Fruit fly (Drosophila melanogaster): ENCODE measurements around the gene CG32407.

Gene CG32407

DNA sequence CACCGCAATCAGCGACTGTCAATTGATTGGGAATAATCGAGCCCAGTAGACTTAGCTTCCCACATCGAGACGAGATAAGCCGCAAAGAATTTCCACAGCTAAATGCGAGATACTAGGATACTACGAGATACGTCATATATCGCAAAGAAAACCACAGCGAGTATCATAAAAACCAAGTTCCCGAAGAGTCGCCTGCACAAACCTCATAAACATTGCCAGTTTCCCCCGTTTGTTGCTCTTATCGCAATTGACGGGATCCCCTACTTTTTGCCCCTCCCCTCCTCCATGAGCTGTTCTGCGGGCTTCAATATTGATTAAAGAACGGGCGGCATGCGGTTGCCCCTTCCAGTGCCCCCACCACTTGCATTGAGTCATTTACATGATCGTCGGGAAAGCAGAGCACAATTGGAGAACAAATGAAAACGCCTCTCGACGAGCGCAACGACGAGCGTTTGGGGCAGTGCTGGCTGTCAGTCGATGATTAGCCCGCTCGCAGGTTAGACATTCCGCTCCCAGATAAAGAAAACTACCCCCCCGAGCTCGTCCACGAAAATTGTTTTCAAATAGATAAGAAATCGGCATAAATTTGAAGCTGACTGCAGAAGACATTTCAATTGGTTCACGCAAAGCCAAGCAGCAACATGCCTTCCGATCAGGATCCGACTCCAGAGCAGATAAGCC lies at the start of gene CG32407 (continued):
- TF ChIP-seq Mad (GFP tag; optimal IDR thresholded peaks at IDR 0.05) (no peak), CG2875 (GFP tag; optimal IDR thresholded peaks at IDR 0.05) (peak; percentile 25), CG13775 (GFP tag; optimal IDR thresholded peaks at IDR 0.05) (no peak), CG7556 (GFP tag; optimal IDR thresholded peaks at IDR 0.05) (no peak), Antp (GFP tag; optimal IDR thresholded peaks at IDR 0.05) (no peak), Mrtf (GFP tag; IDR thresholded peaks at IDR 0.05) (no peak), CG17829 (tag; optimal IDR thresholded peaks at IDR 0.05) (no peak), Doc3 (GFP tag; IDR thresholded peaks at IDR 0.05; ENCODE audit: partially characterized antibody) (no peak), CG30403 (GFP tag; optimal IDR thresholded peaks at IDR 0.05) (no peak), her (GFP tag; optimal IDR thresholded peaks at IDR 0.05) (no peak), zfh2 (GFP tag; optimal IDR thresholded peaks at IDR 0.05) (no peak), dimm (GFP tag; IDR thresholded peaks at IDR 0.05) (no peak), CG4854 (GFP tag; optimal IDR thresholded peaks at IDR 0.05) (no peak), CG8944 (GFP tag; optimal IDR thresholded peaks at IDR 0.05) (no peak), seq (GFP tag; IDR thresholded peaks at IDR 0.05) (no peak), CG10147 (GFP tag; optimal IDR thresholded peaks at IDR 0.05) (no peak), Ets65A (GFP tag) (no peak), Gsc (GFP tag; IDR thresholded peaks at IDR 0.05) (no peak), sens (GFP tag) (no peak), vnd (GFP tag; IDR thresholded peaks at IDR 0.05; ENCODE audit: partially characterized antibody) (no peak), CG30431 (GFP tag; optimal IDR thresholded peaks at IDR 0.05) (no peak), Mes4 (GFP tag; optimal IDR thresholded peaks at IDR 0.05) (no peak), stc (GFP tag; IDR thresholded peaks at IDR 0.05) (no peak), ssp (GFP tag; IDR thresholded peaks at IDR 0.05) (no peak), CG31388 (GFP tag; optimal IDR thresholded peaks at IDR 0.05) (no peak), dm (GFP tag; optimal IDR thresholded peaks at IDR 0.05) (peak; percentile 4), bab2 (GFP tag; optimal IDR thresholded peaks at IDR 0.05) (no peak), HLH3B (GFP tag; IDR thresholded peaks at IDR 0.05) (no peak), gro (GFP tag; optimal IDR thresholded peaks at IDR 0.05) (no peak), CG12744 (GFP tag; optimal IDR thresholded peaks at IDR 0.05) (no peak), lola (GFP tag; optimal IDR thresholded peaks at IDR 0.05) (no peak), tna (GFP tag; IDR thresholded peaks at IDR 0.05; ENCODE audit: partially characterized antibody) (no peak), lab (GFP tag; optimal IDR thresholded peaks at IDR 0.05) (peak; percentile 44), CG7357 (GFP tag; IDR thresholded peaks at IDR 0.05) (no peak), schlank (tag; optimal IDR thresholded peaks at IDR 0.05) (no peak), CG5180 (GFP tag; optimal IDR thresholded peaks at IDR 0.05) (no peak), bigmax (GFP tag; optimal IDR thresholded peaks at IDR 0.05) (no peak), CG5953 (GFP tag; IDR thresholded peaks at IDR 0.05) (no peak), kay (GFP tag; optimal IDR thresholded peaks at IDR 0.05) (peak; percentile 62), wor (GFP tag; IDR thresholded peaks at IDR 0.05) (no peak), CG43689 (GFP tag; IDR thresholded peaks at IDR 0.05) (no peak), ci (GFP tag; IDR thresholded peaks at IDR 0.05) (no peak; the same call in 2 of the 3 replicates), CG15073 (GFP tag; optimal IDR thresholded peaks at IDR 0.05) (no peak), CG4617 (GFP tag; optimal IDR thresholded peaks at IDR 0.05; ENCODE audit: borderline replicate concordance) (no peak), Dfd (GFP tag; optimal IDR thresholded peaks at IDR 0.05) (no peak), CG15269 (tag; optimal IDR thresholded peaks at IDR 0.05) (no peak), CG16813 (GFP tag; IDR thresholded peaks at IDR 0.05; ENCODE audit: partially characterized antibody) (no peak), fd64A (GFP tag; optimal IDR thresholded peaks at IDR 0.05) (peak; percentile 16), CG6254 (GFP tag; optimal IDR thresholded peaks at IDR 0.05) (no peak), chinmo (GFP tag; IDR thresholded peaks at IDR 0.05; ENCODE audit: partially characterized antibody) (peak; percentile 88; the same call in 3 of the 4 replicates), gcm2 (GFP tag; optimal IDR thresholded peaks at IDR 0.05) (no peak)

All from whole organism, embryonic.